Fruit fly (Drosophila melanogaster) whole organism, wandering third instar larva: ENCODE data around the gene Uch-L5R.

Experiments used
- Dif ChIP-seq: fragments of 200-275, 200-300 bp; sonication (Bioruptor generic); optimal IDR thresholded peaks from 2 replicates; lab custom pipeline; 2018; ENCODE audit warnings: missing biosample characterization, missing genetic modification characterization; ENCODE audit not compliant: partially characterized antibody
- GATAd ChIP-seq: sonication (Bioruptor generic); optimal IDR thresholded peaks from 2 replicates; lab custom pipeline; 2016; ENCODE audit warnings: missing biosample characterization, missing genetic modification characterization
- Jra ChIP-seq: sonication (Bioruptor generic); optimal IDR thresholded peaks from 2 replicates; lab custom pipeline; 2016; ENCODE audit warnings: missing biosample characterization, missing genetic modification characterization
- ey ChIP-seq: fragments of 200-800 bp; sonication (Bioruptor generic); optimal IDR thresholded peaks from 2 replicates; lab custom pipeline; 2016; ENCODE audit warnings: missing biosample characterization, missing genetic modification characterization
- jim ChIP-seq: fragments of 175-275, 200-325 bp; sonication (Bioruptor generic); optimal IDR thresholded peaks from 2 replicates; lab custom pipeline; 2016; ENCODE audit warnings: missing biosample characterization, mild to moderate bottlenecking, missing genetic modification characterization
- psq ChIP-seq: fragments of 200-800 bp; sonication (Bioruptor generic); optimal IDR thresholded peaks from 3 replicates; lab custom pipeline; 2017; ENCODE audit warnings: missing biosample characterization, mild to moderate bottlenecking, missing genetic modification characterization, moderate library complexity
- woc ChIP-seq: sonication (Bioruptor generic); optimal IDR thresholded peaks from 2 replicates; lab custom pipeline; 2016; ENCODE audit warnings: missing biosample characterization, mild to moderate bottlenecking, missing genetic modification characterization

- TF ChIP-seq ey (GFP tag; lab: Kevin White, UChicago) (no peak), jim (GFP tag; lab: Kevin White, UChicago) (peak; percentile 60), woc (GFP tag; lab: Kevin White, UChicago) (no peak), GATAd (GFP tag; lab: Kevin White, UChicago) (no peak), psq (no peak), Dif (peak; percentile 98), Jra (GFP tag; lab: Kevin White, UChicago) (peak; percentile 9)
Observed at dm6 chrX:12006678-12007441, 49.6 kb downstream of the Uch-L5R start, which contains the start of gene CG1806.
